Fruit fly (Drosophila melanogaster) whole organism, embryonic: ENCODE measurements around the gene CAH9.

Source experiments
- B-H2 ChIP-seq: fragments of 200-800 bp; sonication (Bioruptor generic); optimal IDR thresholded peaks from 2 replicates; lab custom pipeline; 2018; ENCODE audit warnings: missing biosample characterization, mild to moderate bottlenecking, missing genetic modification characterization
- Bdp1 ChIP-seq: fragments of 200-800 bp; sonication (Bioruptor generic); optimal IDR thresholded peaks from 3 replicates; lab custom pipeline; 2016; ENCODE audit warnings: missing biosample characterization, missing genetic modification characterization
- CG10267 ChIP-seq: fragments of 200-800 bp; sonication (Bioruptor generic); optimal IDR thresholded peaks from 2 replicates; lab custom pipeline; 2018; ENCODE audit warnings: missing biosample characterization, mild to moderate bottlenecking, missing genetic modification characterization, moderate library complexity
- CG11504 ChIP-seq: fragments of 200-800 bp; sonication (Bioruptor generic); optimal IDR thresholded peaks from 3 replicates; lab custom pipeline; 2019; ENCODE audit warnings: missing biosample characterization, mild to moderate bottlenecking, missing genetic modification characterization, moderate library complexity
- CG12155 ChIP-seq: fragments of 200-800 bp; sonication (Bioruptor generic); optimal IDR thresholded peaks from 3 replicates; lab custom pipeline; 2016; ENCODE audit warnings: missing biosample characterization, missing genetic modification characterization
- CG13424 ChIP-seq: fragments of 200-800 bp; sonication (Bioruptor generic); optimal IDR thresholded peaks from 2 replicates; lab custom pipeline; 2019; ENCODE audit warnings: missing biosample characterization, mild to moderate bottlenecking, missing genetic modification characterization, moderate library complexity
- CG15073 ChIP-seq: fragments of 200-800 bp; sonication (Bioruptor generic); optimal IDR thresholded peaks from 2 replicates; lab custom pipeline; 2016; ENCODE audit warnings: missing biosample characterization, missing genetic modification characterization
- CG17186 ChIP-seq: fragments of 200-800 bp; sonication (Bioruptor generic); optimal IDR thresholded peaks from 3 replicates; lab custom pipeline; 2017; ENCODE audit warnings: missing biosample characterization, missing genetic modification reagents, missing genetic modification characterization
- CG2712 ChIP-seq: fragments of 200-800 bp; optimal IDR thresholded peaks from 3 replicates; lab custom pipeline; 2019; ENCODE audit warnings: missing biosample characterization, mild to moderate bottlenecking, missing genetic modification characterization, moderate library complexity
- CG33213 ChIP-seq: fragments of 200-800 bp; sonication (Bioruptor generic); optimal IDR thresholded peaks from 3 replicates; lab custom pipeline; 2016; ENCODE audit warnings: missing biosample characterization, missing genetic modification characterization
- CG4617 ChIP-seq: fragments of 200-800 bp; sonication (Bioruptor generic); optimal IDR thresholded peaks from 3 replicates; lab custom pipeline; 2016; ENCODE audit warnings: missing biosample characterization, missing genetic modification characterization, borderline replicate concordance
- CG6765 ChIP-seq: fragments of 200-800 bp; sonication (Bioruptor generic); optimal IDR thresholded peaks from 3 replicates; lab custom pipeline; 2017; ENCODE audit warnings: missing biosample characterization, mild to moderate bottlenecking, missing genetic modification characterization
- CG6791 ChIP-seq: fragments of 200-800 bp; sonication (Bioruptor generic); IDR thresholded peaks from 3 replicates; pipeline ENCODE4 v1.3.6; 2022; ENCODE audit warnings: missing biosample characterization, missing genetic modification characterization; ENCODE audit not compliant: partially characterized antibody
- CG6813 ChIP-seq: fragments of 200-800 bp; sonication (Bioruptor generic); optimal IDR thresholded peaks from 2 replicates; lab custom pipeline; 2017; ENCODE audit warnings: missing biosample characterization, missing genetic modification characterization, mild to moderate bottlenecking, moderate library complexity, missing genetic modification reagents
- CG8359 ChIP-seq: fragments of 200-800 bp; sonication (Bioruptor generic); optimal IDR thresholded peaks from 2 replicates; lab custom pipeline; 2017; ENCODE audit warnings: missing biosample characterization, mild to moderate bottlenecking, missing genetic modification characterization, borderline replicate concordance
- CG8388 ChIP-seq: fragments of 200-800 bp; sonication (Bioruptor generic); optimal IDR thresholded peaks from 2 replicates; lab custom pipeline; 2019; ENCODE audit warnings: missing biosample characterization, mild to moderate bottlenecking, missing genetic modification characterization, moderate library complexity
- CrebB ChIP-seq: fragments of 200-800 bp; sonication (Bioruptor generic); optimal IDR thresholded peaks from 3 replicates; lab custom pipeline; 2018; ENCODE audit warnings: missing biosample characterization, mild to moderate bottlenecking, missing genetic modification characterization
- E2f1 ChIP-seq: fragments of 200-800 bp; sonication (Bioruptor generic); IDR thresholded peaks from 2 replicates; pipeline ENCODE4 v1.3.6; 2022; ENCODE audit warnings: missing biosample characterization, missing genetic modification characterization
- E2f2 ChIP-seq: fragments of 200-800 bp; sonication (Bioruptor generic); IDR thresholded peaks from 2 replicates; pipeline ENCODE4 v1.3.6; 2022; ENCODE audit warnings: missing biosample characterization, missing genetic modification characterization
- HLH4C ChIP-seq: fragments of 200-800 bp; sonication (Bioruptor generic); IDR thresholded peaks from 3 replicates; pipeline ENCODE4 v1.3.6; 2022; ENCODE audit warnings: missing biosample characterization, missing genetic modification characterization; ENCODE audit not compliant: partially characterized antibody
- Mes4 ChIP-seq: fragments of 200-800 bp; sonication (Bioruptor generic); optimal IDR thresholded peaks from 2 replicates; lab custom pipeline; 2016; ENCODE audit warnings: missing biosample characterization, missing genetic modification characterization
- NC2β ChIP-seq: fragments of 200-800 bp; sonication (Bioruptor generic); optimal IDR thresholded peaks from 2 replicates; lab custom pipeline; 2016; ENCODE audit warnings: missing biosample characterization, missing genetic modification characterization
- NFAT ChIP-seq: fragments of 200-800 bp; sonication (Bioruptor generic); IDR thresholded peaks from 2 replicates; pipeline ENCODE4 v1.3.6; 2022; ENCODE audit warnings: missing biosample characterization, missing genetic modification characterization
- Oli ChIP-seq: fragments of 200-800 bp; sonication (Bioruptor generic); optimal IDR thresholded peaks from 2 replicates; lab custom pipeline; 2018; ENCODE audit warnings: missing biosample characterization, mild to moderate bottlenecking, missing genetic modification characterization, moderate library complexity
- Optix ChIP-seq: fragments of 200-800 bp; sonication (Bioruptor generic); IDR thresholded peaks from 3 replicates; pipeline ENCODE4 v1.3.6; 2022; ENCODE audit warnings: missing biosample characterization, missing genetic modification characterization
- Sry-β ChIP-seq: fragments of 200-800 bp; sonication (Bioruptor generic); optimal IDR thresholded peaks from 2 replicates; lab custom pipeline; 2018; ENCODE audit warnings: missing biosample characterization, mild to moderate bottlenecking, missing genetic modification characterization, moderate library complexity
- Vsx1 ChIP-seq: fragments of 200-800 bp; sonication (Bioruptor generic); optimal IDR thresholded peaks from 2 replicates; lab custom pipeline; 2017; ENCODE audit warnings: missing biosample characterization, mild to moderate bottlenecking, missing genetic modification characterization, missing genetic modification reagents
- amos ChIP-seq: fragments of 200-800 bp; sonication (Bioruptor generic); IDR thresholded peaks from 2 replicates; pipeline ENCODE4 v1.3.6; 2022; ENCODE audit warnings: missing biosample characterization, missing genetic modification characterization; ENCODE audit not compliant: partially characterized antibody
- br ChIP-seq: fragments of >200 bp; optimal IDR thresholded peaks from 2 replicates; lab custom pipeline; 2017
- cato ChIP-seq: fragments of 200-800 bp; sonication (Bioruptor generic); optimal IDR thresholded peaks from 2 replicates; lab custom pipeline; 2016; ENCODE audit warnings: missing biosample characterization, missing genetic modification characterization, borderline replicate concordance
- caup ChIP-seq: fragments of 200-800 bp; sonication (Bioruptor generic); optimal IDR thresholded peaks from 3 replicates; lab custom pipeline; 2017; ENCODE audit warnings: missing biosample characterization, mild to moderate bottlenecking, missing genetic modification characterization, moderate library complexity; ENCODE audit not compliant: severe bottlenecking
- chif ChIP-seq, 2 experiments: fragments of 200-800 bp; sonication (Bioruptor generic); optimal IDR thresholded peaks; 3 replicates each; lab custom pipeline; 2016; ENCODE audit warnings: missing biosample characterization in 2 of 2, missing genetic modification characterization in 2 of 2
- danr ChIP-seq: fragments of 200-800 bp; sonication (Bioruptor generic); IDR thresholded peaks from 2 replicates; pipeline ENCODE4 v1.3.6; 2022; ENCODE audit warnings: missing biosample characterization, missing genetic modification characterization
- dati ChIP-seq: fragments of 200-800 bp; sonication (Bioruptor generic); IDR thresholded peaks from 2 replicates; pipeline ENCODE4 v1.3.6; 2022; ENCODE audit warnings: missing biosample characterization, missing genetic modification characterization
- dmrt11E ChIP-seq: fragments of 200-800 bp; sonication (Bioruptor generic); optimal IDR thresholded peaks from 3 replicates; lab custom pipeline; 2018; ENCODE audit warnings: missing biosample characterization, mild to moderate bottlenecking, missing genetic modification characterization, moderate library complexity
- dpn ChIP-seq, 2 experiments: fragments of 200-800 bp; sonication (Bioruptor generic); optimal IDR thresholded peaks; 3 replicates each; lab custom pipeline; 2016; ENCODE audit warnings: missing biosample characterization in 2 of 2, missing genetic modification characterization in 2 of 2
- gsb ChIP-seq: fragments of 200-800 bp; sonication (Bioruptor generic); IDR thresholded peaks from 2 replicates; pipeline ENCODE4 v1.3.6; 2022; ENCODE audit warnings: missing biosample characterization, missing genetic modification characterization
- kay ChIP-seq: fragments of 200-800 bp; sonication (Bioruptor generic); optimal IDR thresholded peaks from 2 replicates; lab custom pipeline; 2016; ENCODE audit warnings: missing biosample characterization, missing genetic modification characterization
- ken ChIP-seq: fragments of 200-800 bp; sonication (Bioruptor generic); IDR thresholded peaks from 3 replicates; pipeline ENCODE4 v1.3.6; 2022; ENCODE audit warnings: missing biosample characterization, missing genetic modification characterization
- klu ChIP-seq: fragments of 200-800 bp; sonication (Bioruptor generic); IDR thresholded peaks from 2 replicates; pipeline ENCODE4 v1.3.6; 2022; ENCODE audit warnings: missing biosample characterization, missing genetic modification characterization
- lilli ChIP-seq: fragments of 200-800 bp; sonication (Bioruptor generic); optimal IDR thresholded peaks from 3 replicates; lab custom pipeline; 2016; ENCODE audit warnings: missing biosample characterization, missing genetic modification characterization
- mld ChIP-seq: fragments of 200-800 bp; sonication (Bioruptor generic); IDR thresholded peaks from 3 replicates; pipeline ENCODE4 v1.3.6; 2022; ENCODE audit warnings: missing biosample characterization, missing genetic modification characterization; ENCODE audit not compliant: partially characterized antibody
- prd ChIP-seq, 3 experiments: fragments of >200 bp in 2 of 3; fragments of 200-800 bp in 1 of 3; sonication (Bioruptor generic) in 1 of 3; optimal IDR thresholded peaks in 2 of 3; IDR thresholded peaks in 1 of 3; 2 replicates in 2 of 3; 3 replicates in 1 of 3; pipeline versions ENCODE4 v1.3.6 to Lab custom; 2017 to 2022; ENCODE audit warnings: missing biosample characterization in 1 of 3, missing genetic modification characterization in 1 of 3
- psq ChIP-seq: fragments of 200-800 bp; sonication (Bioruptor generic); optimal IDR thresholded peaks from 2 replicates; lab custom pipeline; 2017; ENCODE audit warnings: missing biosample characterization, missing genetic modification characterization
- rib ChIP-seq: fragments of 200-800 bp; sonication (Bioruptor generic); IDR thresholded peaks from 2 replicates; pipeline ENCODE4 v1.3.6; 2022; ENCODE audit warnings: missing biosample characterization, missing genetic modification characterization
- schlank ChIP-seq: fragments of 200-800 bp; sonication (Bioruptor generic); optimal IDR thresholded peaks from 2 replicates; lab custom pipeline; 2018; ENCODE audit warnings: missing biosample characterization, mild to moderate bottlenecking, missing genetic modification characterization
- vfl ChIP-seq: fragments of 200-800 bp; sonication (Bioruptor generic); optimal IDR thresholded peaks from 2 replicates; lab custom pipeline; 2016; ENCODE audit warnings: missing biosample characterization, missing genetic modification characterization

The CAH9 gene

dm6 chr3R:27135692-27136641, 30.0 kb upstream of the CAH9 start (continued):
- TF ChIP-seq HLH4C, result no peak
- peak; percentile 71 for TF ChIP-seq Mes4 (GFP tag; lab: Kevin White, UChicago)
- no peak for TF ChIP-seq klu (GFP tag; lab: Robert Waterston, UW)
- TF ChIP-seq NFAT (GFP tag; lab: Robert Waterston, UW), result no peak
- TF ChIP-seq CG15073 (GFP tag; lab: Kevin White, UChicago), result no peak
- peak; percentile 32 for TF ChIP-seq Oli (tag; lab: Kevin White, UChicago)
- TF ChIP-seq NC2β, result peak; percentile 86
- no peak for TF ChIP-seq CG4617
- peak; percentile 40 for TF ChIP-seq psq (GFP tag; lab: Kevin White, UChicago)
- peak; percentile 28 for TF ChIP-seq kay
- peak; percentile 43; the same call in 1 of the 2 replicates for TF ChIP-seq E2f2 (GFP tag; lab: Robert Waterston, UW)
- TF ChIP-seq schlank (tag; lab: Kevin White, UChicago), result peak; percentile 7
- no peak; the same call in 2 of the 3 replicates for TF ChIP-seq ken (GFP tag; lab: Robert Waterston, UW)
- peak; percentile 76 for TF ChIP-seq CrebB (tag; lab: Kevin White, UChicago)
- no peak for TF ChIP-seq B-H2 (GFP tag; lab: Kevin White, UChicago)
- peak; percentile 85 for TF ChIP-seq dmrt11E
- TF ChIP-seq caup (GFP tag; lab: Kevin White, UChicago), result peak; percentile 71
- peak; percentile 89 for TF ChIP-seq Vsx1 (GFP tag; lab: Kevin White, UChicago)
- no peak for TF ChIP-seq dati (GFP tag; lab: Robert Waterston, UW)
- TF ChIP-seq Optix (GFP tag; lab: Robert Waterston, UW), result peak; percentile 50; the same call in 1 of the 3 replicates
- TF ChIP-seq CG2712 (tag; lab: Kevin White, UChicago), result peak; percentile 59
- TF ChIP-seq CG8388 (GFP tag; lab: Kevin White, UChicago), result peak; percentile 28
- TF ChIP-seq mld (GFP tag; lab: Robert Waterston, UW), result no peak
- no peak for TF ChIP-seq CG6765 (GFP tag; lab: Kevin White, UChicago)
- TF ChIP-seq dpn (GFP tag; optimal IDR thresholded peaks at IDR 0.05; lab: Kevin White, UChicago), result peak in 1 of 2 experiments; percentile 54
- TF ChIP-seq cato (GFP tag; lab: Kevin White, UChicago), result peak; percentile 46
- peak; percentile 82 for TF ChIP-seq CG33213 (GFP tag; lab: Kevin White, UChicago)
- TF ChIP-seq Sry-β (GFP tag; lab: Kevin White, UChicago), result peak; percentile 33
- TF ChIP-seq danr (GFP tag; lab: Robert Waterston, UW), result no peak
- TF ChIP-seq E2f1, result peak; percentile 53; the same call in 1 of the 2 replicates
- no peak for TF ChIP-seq prd (optimal IDR thresholded peaks at IDR 0.05; lab: Kevin White, UChicago)
- peak; percentile 60 for TF ChIP-seq prd (GFP tag; IDR thresholded peaks at IDR 0.05; lab: Robert Waterston, UW)
- no peak for TF ChIP-seq CG6791 (GFP tag; lab: Robert Waterston, UW)
- TF ChIP-seq CG13424, result peak; percentile 52
- peak; percentile 66 for TF ChIP-seq CG17186 (GFP tag; lab: Kevin White, UChicago)
- no peak for TF ChIP-seq gsb
- TF ChIP-seq amos (GFP tag; lab: Robert Waterston, UW), result no peak
- no peak for TF ChIP-seq vfl (GFP tag; lab: Kevin White, UChicago)
- TF ChIP-seq CG11504, result peak; percentile 53
- peak; percentile 13 for TF ChIP-seq lilli (GFP tag; lab: Kevin White, UChicago)
- TF ChIP-seq CG10267, result peak; percentile 40
- peak; percentile 88 for TF ChIP-seq CG6813 (GFP tag; lab: Kevin White, UChicago)
- TF ChIP-seq br (lab: Kevin White, UChicago), result no peak
- peak; percentile 69 for TF ChIP-seq CG8359 (GFP tag; lab: Kevin White, UChicago)
- peak; percentile 41 to 74 for TF ChIP-seq chif (GFP tag; optimal IDR thresholded peaks at IDR 0.05; lab: Kevin White, UChicago)
- TF ChIP-seq rib (GFP tag; lab: Robert Waterston, UW), result no peak
- peak; percentile 52 for TF ChIP-seq Bdp1
- peak; percentile 16 for TF ChIP-seq CG12155 (GFP tag; lab: Kevin White, UChicago)
